Worm (Caenorhabditis elegans): Measurements from ENCODE around the gene C08B6.2.

C08B6.2 gene

ce11 chrV:10114329-10114728 is 8.8 kb downstream of the C08B6.2 start, which contains the start of gene cht-5:
Gene cht-5 (plus strand): TSS chrV:10114629.
- TF ChIP-seq efl-3 (GFP tag; optimal IDR thresholded peaks at IDR 0.05) (no peak), nhr-84 (tag; optimal IDR thresholded peaks at IDR 0.05) (no peak), lin-15B (tag; optimal IDR thresholded peaks at IDR 0.05) (no peak), ztf-11 (tag; optimal IDR thresholded peaks at IDR 0.05) (no peak)

ce11 chrV:10117465-10117864 is 12.0 kb downstream of the C08B6.2 start, which contains the start of gene C08B6.5:
Gene C08B6.5 (plus strand): TSS chrV:10117765.
- no peak for TF ChIP-seq C34B4.2 (tag; optimal IDR thresholded peaks at IDR 0.05)

- no peak for TF ChIP-seq lin-13 (GFP tag; optimal IDR thresholded peaks at IDR 0.05)
- TF ChIP-seq dsc-1 (tag; optimal IDR thresholded peaks at IDR 0.05), result no peak
- TF ChIP-seq irx-1 (tag; optimal IDR thresholded peaks at IDR 0.05), result no peak
- TF ChIP-seq nhr-90 (tag; optimal IDR thresholded peaks at IDR 0.05; ENCODE audit: poor library complexity), result no peak
- TF ChIP-seq aly-2 (tag; optimal IDR thresholded peaks at IDR 0.05), result no peak
- TF ChIP-seq unc-30 (tag; optimal IDR thresholded peaks at IDR 0.05), result no peak
- no peak for TF ChIP-seq sox-4 (tag; optimal IDR thresholded peaks at IDR 0.05)
- TF ChIP-seq efl-1 (optimal IDR thresholded peaks at IDR 0.05), result no peak
- TF ChIP-seq efl-1 (GFP tag; optimal IDR thresholded peaks at IDR 0.05 in 1 of 2), result peak in 1 of 2 experiments; percentile 90
Observed at ce11 chrV:10120898-10121297, 15.4 kb downstream of the C08B6.2 start, which contains the start of gene srxa-18. Gene srxa-18 (minus strand): TSS chrV:10120997.

ce11 chrV:10122670-10123069 is 17.2 kb downstream of the C08B6.2 start, which contains the start of gene srxa-19:
Gene srxa-19 (minus strand): TSS chrV:10122770.
- no peak for TF ChIP-seq mef-2 (tag; optimal IDR thresholded peaks at IDR 0.05)
- TF ChIP-seq F16B12.6 (tag; optimal IDR thresholded peaks at IDR 0.05), result no peak
- no peak for TF ChIP-seq nhr-237 (tag; optimal IDR thresholded peaks at IDR 0.05)
- no peak for TF ChIP-seq pax-3 (tag; optimal IDR thresholded peaks at IDR 0.05)
- no peak for TF ChIP-seq grh-1 (GFP tag; IDR thresholded peaks at IDR 0.05)
- TF ChIP-seq mep-1 (tag; optimal IDR thresholded peaks at IDR 0.05), result no peak
- TF ChIP-seq nhr-77 (tag; optimal IDR thresholded peaks at IDR 0.05), result no peak

- TF ChIP-seq ceh-88 (GFP tag; IDR thresholded peaks at IDR 0.05), result no peak
- no peak for TF ChIP-seq dpl-1 (GFP tag; optimal IDR thresholded peaks at IDR 0.05)
- no peak for TF ChIP-seq jun-1 (tag; optimal IDR thresholded peaks at IDR 0.05)
- TF ChIP-seq lin-14 (GFP tag; optimal IDR thresholded peaks at IDR 0.05), result no peak
- no peak for TF ChIP-seq aly-2 (tag; optimal IDR thresholded peaks at IDR 0.05)
Observed at ce11 chrV:10123324-10123723, 17.8 kb downstream of the C08B6.2 start, which contains the start of gene C08B6.6. Gene C08B6.6 (plus strand): TSS chrV:10123624.

ce11 chrV:10124799-10125548 is 19.5 kb downstream of the C08B6.2 start, which contains the start of gene C08B6.10:
Gene C08B6.10 (plus strand): TSS chrV:10125498.
- TF ChIP-seq ztf-11 (tag; optimal IDR thresholded peaks at IDR 0.05) (no peak), vab-15 (tag; optimal IDR thresholded peaks at IDR 0.05) (no peak), elt-3 (tag; optimal IDR thresholded peaks at IDR 0.05) (peak in 1 of 6 experiments; percentile 23), skn-1 (tag; optimal IDR thresholded peaks at IDR 0.05) (no peak), ets-5 (GFP tag; IDR thresholded peaks at IDR 0.05) (no peak), unc-30 (tag; optimal IDR thresholded peaks at IDR 0.05) (no peak), nhr-85 (tag) (no peak), aly-2 (tag; optimal IDR thresholded peaks at IDR 0.05) (no peak), nhr-76 (tag; optimal IDR thresholded peaks at IDR 0.05) (no peak), lin-39 (tag; optimal IDR thresholded peaks at IDR 0.05) (no peak), unc-86 (tag; optimal IDR thresholded peaks at IDR 0.05) (no peak), mep-1 (tag; optimal IDR thresholded peaks at IDR 0.05) (no peak), ceh-8 (GFP tag; optimal IDR thresholded peaks at IDR 0.05) (no peak), efl-1 (optimal IDR thresholded peaks at IDR 0.05) (no peak), efl-1 (GFP tag; optimal IDR thresholded peaks at IDR 0.05 in 1 of 2) (no peak), elt-2 (tag; optimal IDR thresholded peaks at IDR 0.05) (peak; percentile 34), blmp-1 (tag; optimal IDR thresholded peaks at IDR 0.05) (peak; percentile 19), C16A3.4 (tag; optimal IDR thresholded peaks at IDR 0.05) (no peak), tbx-2 (tag; optimal IDR thresholded peaks at IDR 0.05) (no peak), lir-3 (tag; optimal IDR thresholded peaks at IDR 0.05; ENCODE audit: poor library complexity) (no peak)

Measured in whole organism, L1 larva.